Worm (Caenorhabditis elegans) whole organism, young adult: ENCODE results near the gene F38E1.3.

Source experiments
- Y67H2A.10 ChIP-seq: fragments of 200-800 bp; sonication (Bioruptor generic); conservative IDR thresholded peaks from 2 replicates; pipeline ENCODE4 v1.3.6; 2022; ENCODE audit warnings: missing genetic modification reagents, missing genetic modification characterization, missing compliant biosample characterization
- him-1 ChIP-seq: sonication (generic microtip); optimal IDR thresholded peaks from 2 replicates; lab custom pipeline; 2016; ENCODE audit warnings: missing genotype, missing genetic modification reagents, missing genetic modification characterization, missing compliant biosample characterization
- unc-130 ChIP-seq: sonication (generic microtip); optimal IDR thresholded peaks from 2 replicates; lab custom pipeline; 2016; ENCODE audit warnings: missing genetic modification reagents, missing genetic modification characterization, missing compliant biosample characterization
- unc-62 ChIP-seq: fragments of 150-350 bp; optimal IDR thresholded peaks from 2 replicates; lab custom pipeline; 2014; ENCODE audit warnings: missing biosample characterization, missing genetic modification reagents, missing genetic modification characterization
- zim-3 ChIP-seq: sonication (generic microtip); optimal IDR thresholded peaks from 2 replicates; lab custom pipeline; 2017; ENCODE audit warnings: mild to moderate bottlenecking, missing genetic modification characterization, moderate library complexity, missing compliant biosample characterization

DNA sequence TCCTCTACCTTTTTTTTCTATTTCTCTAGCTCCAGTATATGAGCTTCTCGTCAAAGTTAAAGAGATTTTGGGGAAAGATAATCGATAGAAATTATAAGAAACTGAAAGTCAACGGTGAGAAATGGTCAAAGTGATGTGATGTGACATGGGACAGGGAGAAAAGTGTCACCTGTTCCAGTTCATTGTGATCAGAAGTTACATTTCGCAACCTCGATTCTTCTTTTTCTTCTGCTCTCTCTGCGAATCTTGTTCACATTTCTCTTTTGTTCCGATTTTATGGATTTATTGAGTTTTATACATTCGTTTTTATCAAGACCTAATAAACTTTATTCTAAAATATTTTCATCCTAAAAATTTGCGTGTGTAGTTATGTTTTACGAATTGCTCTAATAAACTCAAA is 40.3 kb upstream of the F38E1.3 start:
- TF ChIP-seq unc-62 (GFP tag; lab: Kevin White, UChicago) (no peak), zim-3 (no peak), unc-130 (GFP tag; lab: Kevin White, UChicago) (no peak), him-1 (tag; lab: Kevin White, UChicago) (no peak), Y67H2A.10 (GFP tag; lab: Robert Waterston, UW) (no peak)
